Worm (Caenorhabditis elegans) whole organism, L4 larva: ENCODE data around the gene nhr-121.
"Not testable (repeated sequence)": the region's sequence is repeated elsewhere in the genome, so short reads cannot be mapped to it uniquely, and the experiment has no call there.

Experiments used
- T20F7.1 ChIP-seq: fragments of 200-800 bp; sonication (Bioruptor generic); optimal IDR thresholded peaks from 2 replicates; lab custom pipeline; 2018; ENCODE audit warnings: mild to moderate bottlenecking, missing genetic modification characterization, missing compliant biosample characterization
- ama-1 ChIP-seq: fragments of 150-350 bp; optimal IDR thresholded peaks from 2 replicates; lab custom pipeline; 2014; ENCODE audit warnings: inconsistent platforms, mixed read lengths
- ceh-62 ChIP-seq: sonication (generic microtip); optimal IDR thresholded peaks from 2 replicates; lab custom pipeline; 2017; ENCODE audit warnings: missing biosample characterization, missing genetic modification characterization
- fkh-10 ChIP-seq: fragments of 150-350 bp; optimal IDR thresholded peaks from 2 replicates; lab custom pipeline; 2014; ENCODE audit warnings: missing biosample characterization, missing genetic modification reagents, missing genetic modification characterization
- lin-38 ChIP-seq: fragments of 200-800 bp; sonication (Bioruptor generic); IDR thresholded peaks from 2 replicates; pipeline ENCODE4 v1.3.6; 2022; ENCODE audit warnings: missing genetic modification reagents, missing genetic modification characterization, missing compliant biosample characterization
- madf-9 ChIP-seq: fragments of 200-800 bp; sonication (Bioruptor generic); conservative IDR thresholded peaks from 2 replicates; pipeline ENCODE4 v1.3.6; 2022; ENCODE audit warnings: missing genetic modification reagents, missing genetic modification characterization, missing compliant biosample characterization
- unc-62 ChIP-seq, 3 experiments: fragments of 150-350 bp in 1 of 3; sonication (generic microtip); optimal IDR thresholded peaks in 2 of 3; peaks in 1 of 3; 1 replicate in 1 of 3; 2 replicates in 2 of 3; lab custom pipeline; 2014 to 2017; ENCODE audit warnings: missing biosample characterization in 3 of 3, missing genetic modification characterization in 3 of 3, missing genetic modification reagents in 3 of 3, missing genotype in 1 of 3

- TF ChIP-seq ama-1 (lab: Kevin White, UChicago); lin-38 (GFP tag; lab: Robert Waterston, UW); T20F7.1; fkh-10 (GFP tag; lab: Kevin White, UChicago); ceh-62 (tag; lab: Kevin White, UChicago); unc-62 (GFP tag; optimal IDR thresholded peaks at IDR 0.05 in 1 of 2; lab: Kevin White, UChicago); unc-62 (tag; optimal IDR thresholded peaks at IDR 0.05; lab: Kevin White, UChicago): not testable (repeated sequence)
- TF ChIP-seq madf-9 (GFP tag; lab: Robert Waterston, UW), result peak; percentile 74
Observed at ce11 chrIII:2499275-2499674, 44.7 kb upstream of the nhr-121 start.
